Worm (Caenorhabditis elegans): ENCODE data around the gene mcm-3.

- peak; percentile 44 for TF ChIP-seq mep-1 (tag; optimal IDR thresholded peaks at IDR 0.05)
- TF ChIP-seq snpc-4 (tag; optimal IDR thresholded peaks at IDR 0.05), result no peak
- TF ChIP-seq lsy-2 (tag; optimal IDR thresholded peaks at IDR 0.05), result peak; percentile 52
- TF ChIP-seq pha-4 (tag; optimal IDR thresholded peaks at IDR 0.05), result peak; percentile 79
- TF ChIP-seq elt-3 (tag; optimal IDR thresholded peaks at IDR 0.05), result no peak
- TF ChIP-seq ceh-83 (GFP tag; optimal IDR thresholded peaks at IDR 0.05), result no peak
- TF ChIP-seq nhr-28 (tag; optimal IDR thresholded peaks at IDR 0.05), result no peak
- no peak for TF ChIP-seq sem-2 (GFP tag; optimal IDR thresholded peaks at IDR 0.05)
Observed at ce11 chrV:15071015-15071810, 11.8 kb upstream of the mcm-3 start, which contains the start of gene unc-76.

Data from whole organism, mixed stage, embryonic.